Fruit fly (Drosophila melanogaster) whole organism, prepupa: ENCODE results near the gene HIP-R.

Experiments used
- CG10669 ChIP-seq: fragments of 200-800 bp; sonication (Bioruptor generic); optimal IDR thresholded peaks from 3 replicates; lab custom pipeline; 2018; ENCODE audit warnings: missing biosample characterization, mild to moderate bottlenecking, missing genetic modification characterization, moderate library complexity
- CG11762 ChIP-seq: fragments of 200-800 bp; sonication (Bioruptor generic); optimal IDR thresholded peaks from 3 replicates; lab custom pipeline; 2016; ENCODE audit warnings: missing biosample characterization, missing genetic modification characterization; ENCODE audit not compliant: insufficient read depth
- CG11902 ChIP-seq: fragments of 200-800 bp; sonication (Bioruptor generic); optimal IDR thresholded peaks from 3 replicates; lab custom pipeline; 2016; ENCODE audit warnings: missing biosample characterization, missing genetic modification characterization
- CG15336 ChIP-seq: fragments of 200-800 bp; sonication (Bioruptor generic); IDR thresholded peaks from 2 replicates; pipeline ENCODE4 v1.3.6; 2022; ENCODE audit warnings: missing biosample characterization, missing genetic modification characterization
- CG1621 ChIP-seq: fragments of 200-800 bp; sonication (Bioruptor generic); optimal IDR thresholded peaks from 3 replicates; lab custom pipeline; 2018; ENCODE audit warnings: missing biosample characterization, mild to moderate bottlenecking, missing genetic modification characterization
- CG16779 ChIP-seq: fragments of 200-800 bp; sonication (Bioruptor generic); optimal IDR thresholded peaks from 3 replicates; lab custom pipeline; 2017; ENCODE audit warnings: missing biosample characterization, mild to moderate bottlenecking, missing genetic modification characterization
- CG3032 ChIP-seq: fragments of 200-800 bp; optimal IDR thresholded peaks from 2 replicates; lab custom pipeline; 2019; ENCODE audit warnings: missing biosample characterization, mild to moderate bottlenecking, missing genetic modification characterization, moderate library complexity
- CG32006 ChIP-seq: fragments of 200-800 bp; sonication (Bioruptor generic); optimal IDR thresholded peaks from 3 replicates; lab custom pipeline; 2017; ENCODE audit warnings: missing biosample characterization, mild to moderate bottlenecking, missing genetic modification characterization
- CG34406 ChIP-seq: fragments of 200-800 bp; sonication (Bioruptor generic); optimal IDR thresholded peaks from 3 replicates; lab custom pipeline; 2016; ENCODE audit warnings: missing biosample characterization, missing genetic modification characterization
- CG3919 ChIP-seq: fragments of 200-800 bp; sonication (Bioruptor generic); optimal IDR thresholded peaks from 3 replicates; lab custom pipeline; 2016; ENCODE audit warnings: missing biosample characterization, missing genetic modification characterization
- CG4318 ChIP-seq: fragments of 200-800 bp; sonication (Bioruptor generic); optimal IDR thresholded peaks from 3 replicates; lab custom pipeline; 2017; ENCODE audit warnings: missing biosample characterization, mild to moderate bottlenecking, missing genetic modification characterization
- CG6163 ChIP-seq: fragments of 200-800 bp; sonication (Bioruptor generic); IDR thresholded peaks from 3 replicates; pipeline ENCODE4 v1.3.6; 2022; ENCODE audit warnings: missing biosample characterization, missing genetic modification characterization
- CG6276 ChIP-seq: fragments of 200-800 bp; sonication (Bioruptor generic); optimal IDR thresholded peaks from 2 replicates; lab custom pipeline; 2017; ENCODE audit warnings: missing biosample characterization, mild to moderate bottlenecking, missing genetic modification characterization
- CG6792 ChIP-seq: fragments of 200-800 bp; sonication (Bioruptor generic); optimal IDR thresholded peaks from 3 replicates; lab custom pipeline; 2016; ENCODE audit warnings: missing biosample characterization, missing genetic modification characterization
- CG6854 ChIP-seq: fragments of 200-800 bp; sonication (Bioruptor generic); optimal IDR thresholded peaks from 2 replicates; lab custom pipeline; 2017; ENCODE audit warnings: missing biosample characterization, mild to moderate bottlenecking, missing genetic modification characterization
- CG8119 ChIP-seq: fragments of 200-800 bp; sonication (Bioruptor generic); IDR thresholded peaks from 3 replicates; pipeline ENCODE4 v1.3.6; 2022; ENCODE audit warnings: missing biosample characterization, missing genetic modification characterization
- CG8319 ChIP-seq: fragments of 200-800 bp; sonication (Bioruptor generic); optimal IDR thresholded peaks from 3 replicates; lab custom pipeline; 2016; ENCODE audit warnings: missing biosample characterization, missing genetic modification characterization
- CG8632 ChIP-seq: fragments of 200-800 bp; sonication (Bioruptor generic); optimal IDR thresholded peaks from 3 replicates; lab custom pipeline; 2016; ENCODE audit warnings: missing biosample characterization, missing genetic modification characterization
- CG9139 ChIP-seq: fragments of 200-800 bp; sonication (Bioruptor generic); optimal IDR thresholded peaks from 3 replicates; lab custom pipeline; 2017; ENCODE audit warnings: missing biosample characterization, mild to moderate bottlenecking, missing genetic modification characterization
- Eip78C ChIP-seq: fragments of 200-800 bp; sonication (Bioruptor generic); peaks from one replicate; lab custom pipeline; 2016; ENCODE audit warnings: missing biosample characterization, missing genetic modification characterization
- Ets21C ChIP-seq: fragments of 200-800 bp; sonication (Bioruptor generic); optimal IDR thresholded peaks from 3 replicates; lab custom pipeline; 2016; ENCODE audit warnings: missing biosample characterization, missing genetic modification characterization
- Ets96B ChIP-seq: fragments of 200-800 bp; optimal IDR thresholded peaks from 2 replicates; lab custom pipeline; 2019; ENCODE audit warnings: missing biosample characterization, mild to moderate bottlenecking, missing genetic modification characterization, moderate library complexity
- Gug ChIP-seq: fragments of 200-800 bp; sonication (Bioruptor generic); IDR thresholded peaks from 2 replicates; pipeline ENCODE4 v1.3.6; 2022; ENCODE audit warnings: missing biosample characterization, missing genetic modification characterization
- Hr38 ChIP-seq: sonication (Bioruptor generic); optimal IDR thresholded peaks from 2 replicates; lab custom pipeline; 2016; ENCODE audit warnings: missing biosample characterization, missing genetic modification characterization
- Hr4 ChIP-seq: fragments of 200-800 bp; sonication (Bioruptor generic); optimal IDR thresholded peaks from 3 replicates; lab custom pipeline; 2016; ENCODE audit warnings: missing biosample characterization, missing genetic modification characterization
- Lpt ChIP-seq: fragments of 200-800 bp; sonication (Bioruptor generic); optimal IDR thresholded peaks from 3 replicates; lab custom pipeline; 2016; ENCODE audit warnings: missing biosample characterization, missing genetic modification characterization
- Smox ChIP-seq: fragments of 200-800 bp; sonication (Bioruptor generic); optimal IDR thresholded peaks from 3 replicates; lab custom pipeline; 2016; ENCODE audit warnings: missing biosample characterization, missing genetic modification characterization
- Sox102F ChIP-seq: fragments of 200-800 bp; sonication (Bioruptor generic); optimal IDR thresholded peaks from 2 replicates; lab custom pipeline; 2016; ENCODE audit warnings: missing biosample characterization, mild to moderate bottlenecking, missing genetic modification characterization
- Sox14 ChIP-seq: fragments of 200-800 bp; sonication (Bioruptor generic); optimal IDR thresholded peaks from 3 replicates; lab custom pipeline; 2016; ENCODE audit warnings: missing biosample characterization, missing genetic modification characterization
- Sox15 ChIP-seq: fragments of 200-800 bp; sonication (Bioruptor generic); optimal IDR thresholded peaks from 3 replicates; lab custom pipeline; 2016; ENCODE audit warnings: missing biosample characterization, missing genetic modification characterization
- achi ChIP-seq: fragments of 200-800 bp; sonication (Bioruptor generic); optimal IDR thresholded peaks from 3 replicates; lab custom pipeline; 2016; ENCODE audit warnings: missing biosample characterization, missing genetic modification characterization
- acj6 ChIP-seq: fragments of 200-800 bp; sonication (Bioruptor generic); optimal IDR thresholded peaks from 3 replicates; lab custom pipeline; 2016; ENCODE audit warnings: missing biosample characterization, missing genetic modification characterization
- eg ChIP-seq: fragments of 200-800 bp; sonication (Bioruptor generic); IDR thresholded peaks from 3 replicates; pipeline ENCODE4 v1.3.6; 2022; ENCODE audit warnings: missing biosample characterization, missing genetic modification characterization
- esn ChIP-seq: fragments of 200-800 bp; sonication (Bioruptor generic); optimal IDR thresholded peaks from 2 replicates; lab custom pipeline; 2016; ENCODE audit warnings: missing biosample characterization, mild to moderate bottlenecking, missing genetic modification characterization, moderate library complexity
- fd85E ChIP-seq: fragments of 200-800 bp; sonication (Bioruptor generic); optimal IDR thresholded peaks from 3 replicates; lab custom pipeline; 2016; ENCODE audit warnings: missing biosample characterization, missing genetic modification characterization
- fkh ChIP-seq: fragments of 200-800 bp; sonication (Bioruptor generic); optimal IDR thresholded peaks from 3 replicates; lab custom pipeline; 2017; ENCODE audit warnings: missing biosample characterization, mild to moderate bottlenecking, missing genetic modification characterization, moderate library complexity
- lz ChIP-seq: fragments of 200-800 bp; sonication (Bioruptor generic); optimal IDR thresholded peaks from 3 replicates; lab custom pipeline; 2016; ENCODE audit warnings: missing biosample characterization, missing genetic modification characterization
- net ChIP-seq: fragments of 200-800 bp; sonication (Bioruptor generic); optimal IDR thresholded peaks from 3 replicates; lab custom pipeline; 2016; ENCODE audit warnings: missing biosample characterization, missing genetic modification characterization
- pdm3 ChIP-seq: fragments of 200-800 bp; sonication (Bioruptor generic); optimal IDR thresholded peaks from 3 replicates; lab custom pipeline; 2016; ENCODE audit warnings: missing biosample characterization, missing genetic modification characterization
- salr ChIP-seq, 2 experiments: fragments of 200-800 bp; sonication (Bioruptor generic); optimal IDR thresholded peaks; 3 replicates each; lab custom pipeline; 2016 to 2018; ENCODE audit warnings: missing biosample characterization in 2 of 2, missing genetic modification characterization in 2 of 2, mild to moderate bottlenecking in 1 of 2
- spab ChIP-seq: fragments of 200-800 bp; sonication (Bioruptor generic); optimal IDR thresholded peaks from 2 replicates; lab custom pipeline; 2017; ENCODE audit warnings: missing biosample characterization, mild to moderate bottlenecking, missing genetic modification characterization, missing genetic modification reagents
- ss ChIP-seq, 2 experiments: fragments of 200-800 bp; sonication (Bioruptor generic); optimal IDR thresholded peaks; 2 replicates in 1 of 2; 3 replicates in 1 of 2; lab custom pipeline; 2017 to 2018; ENCODE audit warnings: mild to moderate bottlenecking in 2 of 2, missing biosample characterization in 2 of 2, missing genetic modification characterization in 2 of 2, moderate library complexity in 1 of 2
- svp ChIP-seq: fragments of 200-800 bp; sonication (Bioruptor generic); peaks from one replicate; lab custom pipeline; 2016; ENCODE audit warnings: missing biosample characterization, missing genetic modification characterization
- topi ChIP-seq: fragments of 200-800 bp; sonication (Bioruptor generic); optimal IDR thresholded peaks from 3 replicates; lab custom pipeline; 2016; ENCODE audit warnings: missing biosample characterization, missing genetic modification characterization
- vri ChIP-seq: fragments of 200-800 bp; sonication (Bioruptor generic); optimal IDR thresholded peaks from 3 replicates; lab custom pipeline; 2016; ENCODE audit warnings: missing biosample characterization, mild to moderate bottlenecking, missing genetic modification characterization

The HIP-R gene

dm6 chrX:3775822-3776668, 13.7 kb upstream of the HIP-R start (continued):
- TF ChIP-seq CG3919 (GFP tag; lab: Kevin White, UChicago) (peak; percentile 47), lz (GFP tag; lab: Kevin White, UChicago) (no peak), CG10669 (GFP tag; lab: Kevin White, UChicago) (peak; percentile 80), Sox102F (GFP tag; lab: Kevin White, UChicago) (peak; percentile 68), CG8319 (GFP tag; lab: Kevin White, UChicago) (peak; percentile 23), CG16779 (tag; lab: Kevin White, UChicago) (peak; percentile 88), CG15336 (GFP tag; lab: Robert Waterston, UW) (peak; percentile 87), CG3032 (tag; lab: Kevin White, UChicago) (peak; percentile 60), fkh (peak; percentile 68), eg (peak; percentile 92), Hr38 (GFP tag; lab: Kevin White, UChicago) (no peak), acj6 (peak; percentile 47), CG8632 (GFP tag; lab: Kevin White, UChicago) (peak; percentile 79), Ets96B (tag; lab: Kevin White, UChicago) (peak; percentile 70), salr (GFP tag; optimal IDR thresholded peaks at IDR 0.05; lab: Kevin White, UChicago) (peak; percentile 40 to 83), esn (GFP tag; lab: Kevin White, UChicago) (peak; percentile 56), spab (GFP tag; lab: Kevin White, UChicago) (peak; percentile 82), topi (GFP tag; lab: Kevin White, UChicago) (peak; percentile 51), vri (GFP tag; lab: Kevin White, UChicago) (peak; percentile 84), CG9139 (GFP tag; lab: Kevin White, UChicago) (peak; percentile 94), CG6792 (GFP tag; lab: Kevin White, UChicago) (peak; percentile 59), pdm3 (GFP tag; lab: Kevin White, UChicago) (peak; percentile 61), CG6854 (GFP tag; lab: Kevin White, UChicago) (peak; percentile 90), CG32006 (GFP tag; lab: Kevin White, UChicago) (peak; percentile 74), CG6276 (GFP tag; lab: Kevin White, UChicago) (peak; percentile 95)

- TF ChIP-seq Hr38 (GFP tag; lab: Kevin White, UChicago) (no peak), Ets21C (no peak), CG6792 (GFP tag; lab: Kevin White, UChicago) (peak; percentile 26), pdm3 (GFP tag; lab: Kevin White, UChicago) (peak; percentile 25), topi (GFP tag; lab: Kevin White, UChicago) (peak; percentile 32), CG8119 (GFP tag; lab: Robert Waterston, UW) (peak; percentile 75), lz (GFP tag; lab: Kevin White, UChicago) (peak; percentile 11), achi (GFP tag; lab: Kevin White, UChicago) (peak; percentile 24), Sox14 (GFP tag; lab: Kevin White, UChicago) (peak; percentile 75), Sox102F (GFP tag; lab: Kevin White, UChicago) (peak; percentile 39), CG16779 (tag; lab: Kevin White, UChicago) (peak; percentile 70), CG34406 (GFP tag; lab: Kevin White, UChicago) (no peak), CG6276 (GFP tag; lab: Kevin White, UChicago) (peak; percentile 64), CG11762 (no peak), eg (peak; percentile 86), svp (GFP tag; lab: Kevin White, UChicago) (peak; percentile 57), CG1621 (tag; lab: Kevin White, UChicago) (peak; percentile 79), CG3032 (tag; lab: Kevin White, UChicago) (peak; percentile 22), Smox (GFP tag; lab: Kevin White, UChicago) (no peak), vri (GFP tag; lab: Kevin White, UChicago) (peak; percentile 82), acj6 (no peak), Sox15 (GFP tag; lab: Kevin White, UChicago) (no peak), CG9139 (GFP tag; lab: Kevin White, UChicago) (peak; percentile 71), CG8632 (GFP tag; lab: Kevin White, UChicago) (peak; percentile 31), CG6163 (GFP tag; lab: Robert Waterston, UW) (peak; percentile 92), Lpt (GFP tag; lab: Kevin White, UChicago) (peak; percentile 62), Eip78C (GFP tag; lab: Kevin White, UChicago) (peak; percentile 64), Gug (GFP tag; lab: Robert Waterston, UW) (peak; percentile 40; the same call in 1 of the 2 replicates), net (peak; percentile 56), CG4318 (no peak), ss (GFP tag; optimal IDR thresholded peaks at IDR 0.05; lab: Kevin White, UChicago) (peak; percentile 82 to 87), CG11902 (GFP tag; lab: Kevin White, UChicago) (no peak), fd85E (peak; percentile 22), Hr4 (GFP tag; lab: Kevin White, UChicago) (no peak), salr (GFP tag; optimal IDR thresholded peaks at IDR 0.05; lab: Kevin White, UChicago) (peak; percentile 25 to 53), spab (GFP tag; lab: Kevin White, UChicago) (peak; percentile 53)
These were observed 12.5 kb upstream of the HIP-R start for dm6 chrX:3777236-3777635.
